Worm (Caenorhabditis elegans): Measurements from ENCODE around the gene F23D12.4.

The F23D12.4 gene

ce11 chrX:14489945-14490344 is 45.1 kb downstream of the F23D12.4 start, which contains the start of gene his-24 (continued):
- TF ChIP-seq pqm-1 (tag; optimal IDR thresholded peaks at IDR 0.05), result peak; percentile 40
- no peak for TF ChIP-seq daf-8 (GFP tag; IDR thresholded peaks at IDR 0.05)
- TF ChIP-seq hmg-1.1 (GFP tag; IDR thresholded peaks at IDR 0.05), result peak; percentile 79
- peak; percentile 83 for TF ChIP-seq mep-1 (tag; optimal IDR thresholded peaks at IDR 0.05)
- no peak for TF ChIP-seq mdt-29 (GFP tag; IDR thresholded peaks at IDR 0.05)
- peak; percentile 59 for TF ChIP-seq rbr-2 (tag; optimal IDR thresholded peaks at IDR 0.05)
- TF ChIP-seq ceh-82 (tag; optimal IDR thresholded peaks at IDR 0.05), result no peak
- no peak for TF ChIP-seq unc-130 (GFP tag; optimal IDR thresholded peaks at IDR 0.05)
- peak; percentile 59; the same call in 1 of the 2 replicates for TF ChIP-seq nhr-42 (GFP tag; IDR thresholded peaks at IDR 0.05)
- no peak for TF ChIP-seq ces-1 (GFP tag; optimal IDR thresholded peaks at IDR 0.05)
- TF ChIP-seq zfp-2 (tag; optimal IDR thresholded peaks at IDR 0.05), result no peak
- peak; percentile 73 for TF ChIP-seq tra-1 (GFP tag; IDR thresholded peaks at IDR 0.05)
- no peak; the same call in none of the 2 replicates for TF ChIP-seq ceh-20 (GFP tag; IDR thresholded peaks at IDR 0.05)
- TF ChIP-seq daf-19 (GFP tag; conservative IDR thresholded peaks at IDR 0.05), result no peak
- peak in 1 of 2 experiments; percentile 51 for TF ChIP-seq hif-1 (tag; optimal IDR thresholded peaks at IDR 0.05)
- TF ChIP-seq egl-27 (tag; optimal IDR thresholded peaks at IDR 0.05), result no peak
- TF ChIP-seq php-3 (GFP tag; IDR thresholded peaks at IDR 0.05), result peak; percentile 65
- TF ChIP-seq mes-2 (tag; optimal IDR thresholded peaks at IDR 0.05; ENCODE audit: poor library complexity, severe bottlenecking), result peak; percentile 81
- TF ChIP-seq nhr-11 (tag; optimal IDR thresholded peaks at IDR 0.05), result peak; percentile 48
- no peak for TF ChIP-seq Y75B8A.6 (GFP tag; IDR thresholded peaks at IDR 0.05)
- peak; percentile 18 for TF ChIP-seq nhr-25 (tag; optimal IDR thresholded peaks at IDR 0.05; ENCODE audit: borderline replicate concordance, insufficient read depth)
- TF ChIP-seq duxl-1 (tag; optimal IDR thresholded peaks at IDR 0.05; ENCODE audit: poor library complexity), result peak; percentile 33
- peak; percentile 20 for TF ChIP-seq ztf-7 (tag; optimal IDR thresholded peaks at IDR 0.05)
- 0 out of 2 replicates have a peak, but pooled peaks have one; percentile 40 for TF ChIP-seq mxl-2 (GFP tag; conservative IDR thresholded peaks at IDR 0.05)
- no peak for TF ChIP-seq Y5F2A.4 (GFP tag; optimal IDR thresholded peaks at IDR 0.05)
- peak in 1 of 2 experiments; percentile 70 for TF ChIP-seq lsy-2 (tag; optimal IDR thresholded peaks at IDR 0.05)
- no peak for TF ChIP-seq zip-2 (tag; optimal IDR thresholded peaks at IDR 0.05)
- 0 out of 2 replicates have a peak, but pooled peaks have one; percentile 53 for TF ChIP-seq D1046.2 (GFP tag; IDR thresholded peaks at IDR 0.05)
- peak; percentile 71 for TF ChIP-seq hlh-30 (tag; optimal IDR thresholded peaks at IDR 0.05; ENCODE audit: insufficient read depth)
- TF ChIP-seq ceh-28 (tag; optimal IDR thresholded peaks at IDR 0.05), result no peak
- TF ChIP-seq ztf-11 (tag; optimal IDR thresholded peaks at IDR 0.05), result no peak
- TF ChIP-seq lin-1 (GFP tag; IDR thresholded peaks at IDR 0.05), result no peak
- TF ChIP-seq T26A8.4 (GFP tag; IDR thresholded peaks at IDR 0.05), result peak; percentile 54
- peak; percentile 85 for TF ChIP-seq nhr-6 (tag; optimal IDR thresholded peaks at IDR 0.05)
- no peak for TF ChIP-seq daf-12 (tag; optimal IDR thresholded peaks at IDR 0.05)
- TF ChIP-seq gei-8 (GFP tag; optimal IDR thresholded peaks at IDR 0.05), result no peak
- no peak for TF ChIP-seq ceh-32 (tag; optimal IDR thresholded peaks at IDR 0.05; ENCODE audit: poor library complexity)
- no peak for TF ChIP-seq lin-39 (tag; optimal IDR thresholded peaks at IDR 0.05)
- no peak for TF ChIP-seq lin-15B (tag; optimal IDR thresholded peaks at IDR 0.05)
- peak; percentile 56 for TF ChIP-seq mxl-3 (GFP tag; optimal IDR thresholded peaks at IDR 0.05)
- no peak for TF ChIP-seq fos-1 (tag; optimal IDR thresholded peaks at IDR 0.05)
- TF ChIP-seq zip-11 (GFP tag; IDR thresholded peaks at IDR 0.05), result no peak
- no peak for TF ChIP-seq dmd-8 (GFP tag; IDR thresholded peaks at IDR 0.05)
- peak; percentile 56 for TF ChIP-seq nhr-28 (tag; optimal IDR thresholded peaks at IDR 0.05)
- TF ChIP-seq nhr-77 (tag; optimal IDR thresholded peaks at IDR 0.05), result peak; percentile 63
- TF ChIP-seq tag-97 (GFP tag; IDR thresholded peaks at IDR 0.05), result no peak
- TF ChIP-seq dmd-6 (GFP tag; IDR thresholded peaks at IDR 0.05), result peak; percentile 61
- no peak for TF ChIP-seq Y105C5A.15 (GFP tag; IDR thresholded peaks at IDR 0.05)
- no peak for TF ChIP-seq nhr-41 (GFP tag; IDR thresholded peaks at IDR 0.05)
- TF ChIP-seq lin-13 (GFP tag; optimal IDR thresholded peaks at IDR 0.05), result peak; percentile 25
- peak; percentile 56; the same call in 1 of the 2 replicates for TF ChIP-seq egl-43 (GFP tag; IDR thresholded peaks at IDR 0.05)

Measured in whole organism, L4 larva.